Worm (Caenorhabditis elegans): ENCODE data around the gene Y50D4A.1.
A peak's percentile ranks its signal among the peaks of the same experiment; 100 is the strongest.

The Y50D4A.1 gene

ce11 chrV:1228884-1229662, 21.4 kb downstream of the Y50D4A.1 start:
- TF ChIP-seq hnd-1 (tag; optimal IDR thresholded peaks at IDR 0.05), result no peak
- TF ChIP-seq flt-1 (GFP tag; IDR thresholded peaks at IDR 0.05), result no peak
- TF ChIP-seq hmbx-1 (tag; optimal IDR thresholded peaks at IDR 0.05), result no peak
- TF ChIP-seq pes-1 (GFP tag; IDR thresholded peaks at IDR 0.05), result peak; percentile 10; the same call in 1 of the 2 replicates
- peak; percentile 18 for TF ChIP-seq ceh-13 (GFP tag; optimal IDR thresholded peaks at IDR 0.05)
- no peak for TF ChIP-seq ama-1 (optimal IDR thresholded peaks at IDR 0.05)
- TF ChIP-seq ets-7 (tag; optimal IDR thresholded peaks at IDR 0.05), result no peak
- no peak for TF ChIP-seq aly-1 (tag; optimal IDR thresholded peaks at IDR 0.05)
- no peak for TF ChIP-seq tbx-11 (GFP tag; IDR thresholded peaks at IDR 0.05)
- TF ChIP-seq ceh-36 (tag; optimal IDR thresholded peaks at IDR 0.05), result peak; percentile 52

DNA sequence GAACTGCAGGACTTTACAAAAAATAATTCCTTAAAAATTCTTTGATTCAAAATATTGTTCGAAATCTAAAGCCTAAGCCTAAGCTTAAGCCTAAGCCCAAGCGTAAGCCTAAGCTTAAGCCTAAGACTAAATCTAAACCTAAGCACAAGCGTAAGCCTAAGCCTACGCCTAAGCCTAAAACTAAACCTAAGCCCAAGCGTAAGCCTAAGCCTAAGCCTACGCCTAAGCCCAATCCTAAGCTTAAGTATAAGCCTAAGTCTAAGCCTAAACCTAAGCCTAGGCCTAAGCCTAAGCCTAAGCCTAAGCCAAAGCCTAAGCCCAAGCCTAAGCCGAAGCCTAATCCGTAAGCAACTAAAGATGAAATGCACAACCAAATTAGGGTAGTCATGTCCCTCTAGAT, 22.9 kb downstream of the Y50D4A.1 start:
- TF ChIP-seq ceh-36 (tag; optimal IDR thresholded peaks at IDR 0.05) (peak; percentile 92), pes-1 (GFP tag; IDR thresholded peaks at IDR 0.05) (0 out of 2 replicates have a peak, but pooled peaks have one; percentile 12), B0310.2 (tag; optimal IDR thresholded peaks at IDR 0.05) (no peak)

ce11 chrV:1232574-1232973, 24.9 kb downstream of the Y50D4A.1 start:
- TF ChIP-seq tbx-37 (GFP tag; conservative IDR thresholded peaks at IDR 0.05), result no peak
- TF ChIP-seq B0310.2 (tag; optimal IDR thresholded peaks at IDR 0.05), result no peak
- no peak for TF ChIP-seq ama-1 (optimal IDR thresholded peaks at IDR 0.05)
- no peak for TF ChIP-seq tbx-11 (GFP tag; IDR thresholded peaks at IDR 0.05)
- TF ChIP-seq ets-7 (tag; optimal IDR thresholded peaks at IDR 0.05), result no peak
- no peak for TF ChIP-seq hnd-1 (tag; optimal IDR thresholded peaks at IDR 0.05)
- TF ChIP-seq hmg-4 (GFP tag; optimal IDR thresholded peaks at IDR 0.05), result no peak
- no peak for TF ChIP-seq F13C5.2 (tag; optimal IDR thresholded peaks at IDR 0.05)
- TF ChIP-seq aly-1 (tag; optimal IDR thresholded peaks at IDR 0.05), result no peak
- no peak for TF ChIP-seq pes-1 (GFP tag; IDR thresholded peaks at IDR 0.05)

DNA sequence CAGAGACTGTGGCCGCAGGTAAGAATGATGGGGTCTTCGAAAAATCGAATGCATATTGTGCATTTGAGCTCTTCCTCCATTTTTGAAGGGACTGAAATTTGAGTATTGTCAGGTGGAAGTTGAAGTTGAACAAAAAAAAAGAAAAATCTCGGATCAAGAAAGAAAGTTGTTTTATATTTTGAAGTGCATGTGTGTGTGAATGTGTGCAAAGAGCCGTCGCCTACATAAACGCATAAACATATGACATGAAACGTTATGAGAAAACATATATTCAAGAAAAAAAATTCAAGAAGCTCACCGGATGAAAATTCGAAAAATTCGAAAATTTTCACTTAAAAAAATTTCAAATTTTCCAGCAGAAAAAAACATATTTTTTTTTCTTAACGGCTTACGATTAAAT, 27.7 kb downstream of the Y50D4A.1 start, which contains the start of gene madd-2:
Gene madd-2, minus strand, starts transcription at position 101 of the 400 bp plus-strand sequence.
- TF ChIP-seq tbx-37 (GFP tag; conservative IDR thresholded peaks at IDR 0.05) (no peak), tra-4 (tag; optimal IDR thresholded peaks at IDR 0.05) (no peak), ceh-36 (tag; optimal IDR thresholded peaks at IDR 0.05) (no peak), aly-1 (tag; optimal IDR thresholded peaks at IDR 0.05) (no peak), tbx-11 (GFP tag; IDR thresholded peaks at IDR 0.05) (no peak), pes-1 (GFP tag; IDR thresholded peaks at IDR 0.05) (no peak), ceh-13 (GFP tag; optimal IDR thresholded peaks at IDR 0.05) (no peak), hmg-4 (GFP tag; optimal IDR thresholded peaks at IDR 0.05) (no peak), hnd-1 (tag; optimal IDR thresholded peaks at IDR 0.05) (no peak), ama-1 (optimal IDR thresholded peaks at IDR 0.05) (no peak), scrt-1 (GFP tag; IDR thresholded peaks at IDR 0.05) (no peak), flt-1 (GFP tag; IDR thresholded peaks at IDR 0.05) (no peak)

- no peak for TF ChIP-seq ceh-13 (GFP tag; optimal IDR thresholded peaks at IDR 0.05)
- peak; percentile 90 for TF ChIP-seq ceh-36 (tag; optimal IDR thresholded peaks at IDR 0.05)
Observed at ce11 chrV:1236333-1237068, 28.8 kb downstream of the Y50D4A.1 start.

ce11 chrV:1242432-1242831, 34.7 kb downstream of the Y50D4A.1 start:
- TF ChIP-seq sea-1 (GFP tag; conservative IDR thresholded peaks at IDR 0.05) (no peak), ceh-36 (tag; optimal IDR thresholded peaks at IDR 0.05) (peak; percentile 73)

ce11 chrV:1243011-1243410, 35.3 kb downstream of the Y50D4A.1 start:
- no peak for TF ChIP-seq sea-1 (GFP tag; conservative IDR thresholded peaks at IDR 0.05)
- no peak for TF ChIP-seq tbx-37 (GFP tag; conservative IDR thresholded peaks at IDR 0.05)
- TF ChIP-seq flt-1 (GFP tag; IDR thresholded peaks at IDR 0.05), result no peak
- no peak for TF ChIP-seq hmg-4 (GFP tag; optimal IDR thresholded peaks at IDR 0.05)
- no peak for TF ChIP-seq ceh-13 (GFP tag; optimal IDR thresholded peaks at IDR 0.05)
- no peak for TF ChIP-seq scrt-1 (GFP tag; IDR thresholded peaks at IDR 0.05)
- no peak for TF ChIP-seq hmbx-1 (tag; optimal IDR thresholded peaks at IDR 0.05)
- TF ChIP-seq pes-1 (GFP tag; IDR thresholded peaks at IDR 0.05), result no peak
- no peak for TF ChIP-seq aly-1 (tag; optimal IDR thresholded peaks at IDR 0.05)
- no peak for TF ChIP-seq tra-4 (tag; optimal IDR thresholded peaks at IDR 0.05)
- TF ChIP-seq tbx-11 (GFP tag; IDR thresholded peaks at IDR 0.05), result no peak
- no peak for TF ChIP-seq ama-1 (optimal IDR thresholded peaks at IDR 0.05)
- no peak for TF ChIP-seq F13C5.2 (tag; optimal IDR thresholded peaks at IDR 0.05)

- no peak for TF ChIP-seq flt-1 (GFP tag; IDR thresholded peaks at IDR 0.05)
- TF ChIP-seq ama-1 (optimal IDR thresholded peaks at IDR 0.05), result no peak
- 0 out of 2 replicates have a peak, but pooled peaks have one; percentile 34 for TF ChIP-seq sea-1 (GFP tag; conservative IDR thresholded peaks at IDR 0.05)
Observed at ce11 chrV:1244021-1244708, 36.5 kb downstream of the Y50D4A.1 start.

All from whole organism, early embryonic.